Fruit fly (Drosophila melanogaster): ENCODE measurements around the gene PIG-H.

PIG-H gene

dm6 chr3R:8037896-8038295 lies 38.3 kb downstream of the PIG-H start (continued):
- TF ChIP-seq Hr3 (GFP tag; optimal IDR thresholded peaks at IDR 0.05) = no peak
- TF ChIP-seq CG1602 (GFP tag; optimal IDR thresholded peaks at IDR 0.05) = no peak
- no peak for TF ChIP-seq CG2129 (GFP tag; IDR thresholded peaks at IDR 0.05; ENCODE audit: partially characterized antibody)
- no peak for TF ChIP-seq run (tag; optimal IDR thresholded peaks at IDR 0.05)
- TF ChIP-seq CG4424 (GFP tag; optimal IDR thresholded peaks at IDR 0.05) = no peak
- peak; percentile 77 for TF ChIP-seq Blimp-1 (GFP tag; optimal IDR thresholded peaks at IDR 0.05)
- no peak; the same call in 1 of the 2 replicates for TF ChIP-seq ranshi (GFP tag; IDR thresholded peaks at IDR 0.05)
- no peak for TF ChIP-seq CG10654 (GFP tag; optimal IDR thresholded peaks at IDR 0.05)
- TF ChIP-seq CG2889 (GFP tag; IDR thresholded peaks at IDR 0.05) = no peak
- TF ChIP-seq Ets65A (GFP tag) = no peak
- no peak for TF ChIP-seq CG6683 (GFP tag; optimal IDR thresholded peaks at IDR 0.05)
- no peak for TF ChIP-seq ab (GFP tag; optimal IDR thresholded peaks at IDR 0.05)
- no peak; the same call in 2 of the 3 replicates for TF ChIP-seq B-H1 (GFP tag; IDR thresholded peaks at IDR 0.05)
- no peak for TF ChIP-seq br (optimal IDR thresholded peaks at IDR 0.05)
- no peak for TF ChIP-seq mam (GFP tag; optimal IDR thresholded peaks at IDR 0.05)
- no peak for TF ChIP-seq CG7357 (GFP tag; IDR thresholded peaks at IDR 0.05)
- TF ChIP-seq knrl (GFP tag; IDR thresholded peaks at IDR 0.05; ENCODE audit: partially characterized antibody) = no peak
- TF ChIP-seq dmrt11E (tag; optimal IDR thresholded peaks at IDR 0.05) = no peak
- TF ChIP-seq Gug (GFP tag; IDR thresholded peaks at IDR 0.05) = no peak
- TF ChIP-seq CG15601 (tag; optimal IDR thresholded peaks at IDR 0.05) = no peak
- no peak for TF ChIP-seq kay (GFP tag; optimal IDR thresholded peaks at IDR 0.05)
- TF ChIP-seq CG12391 (tag; optimal IDR thresholded peaks at IDR 0.05) = no peak
- no peak for TF ChIP-seq Max (GFP tag; optimal IDR thresholded peaks at IDR 0.05)
- 0 out of 2 replicates have a peak, but pooled peaks have one; percentile 30 for TF ChIP-seq ttk (GFP tag; IDR thresholded peaks at IDR 0.05)
- no peak for TF ChIP-seq CG7963 (GFP tag; IDR thresholded peaks at IDR 0.05; ENCODE audit: partially characterized antibody)
- TF ChIP-seq NC2β (GFP tag; optimal IDR thresholded peaks at IDR 0.05) = no peak
- TF ChIP-seq pnt (GFP tag; optimal IDR thresholded peaks at IDR 0.05) = no peak
- no peak for TF ChIP-seq CG7928 (GFP tag; optimal IDR thresholded peaks at IDR 0.05)
- TF ChIP-seq corto (GFP tag; optimal IDR thresholded peaks at IDR 0.05) = no peak
- no peak for TF ChIP-seq aop (GFP tag; IDR thresholded peaks at IDR 0.05)
- no peak for TF ChIP-seq CG12236 (GFP tag; optimal IDR thresholded peaks at IDR 0.05)
- no peak for TF ChIP-seq Atf3 (GFP tag; optimal IDR thresholded peaks at IDR 0.05)
- TF ChIP-seq CG12769 (tag; optimal IDR thresholded peaks at IDR 0.05) = no peak
- TF ChIP-seq CG18764 (GFP tag; optimal IDR thresholded peaks at IDR 0.05) = no peak
- TF ChIP-seq sisA (GFP tag; IDR thresholded peaks at IDR 0.05) = peak; percentile 41
- TF ChIP-seq tio (GFP tag; optimal IDR thresholded peaks at IDR 0.05) = no peak
- TF ChIP-seq ara (GFP tag; IDR thresholded peaks at IDR 0.05) = peak; percentile 43
- no peak for TF ChIP-seq CG6272 (GFP tag; IDR thresholded peaks at IDR 0.05)
- TF ChIP-seq ro (GFP tag; IDR thresholded peaks at IDR 0.05) = no peak
- no peak for TF ChIP-seq HmgZ (tag; optimal IDR thresholded peaks at IDR 0.05)
- TF ChIP-seq Side (GFP tag; optimal IDR thresholded peaks at IDR 0.05) = no peak
- no peak for TF ChIP-seq CG4617 (GFP tag; optimal IDR thresholded peaks at IDR 0.05; ENCODE audit: borderline replicate concordance)
- TF ChIP-seq Dll (GFP tag; IDR thresholded peaks at IDR 0.05; ENCODE audit: partially characterized antibody) = no peak
- TF ChIP-seq pho (GFP tag; optimal IDR thresholded peaks at IDR 0.05) = no peak
- no peak for TF ChIP-seq CG8924 (tag; optimal IDR thresholded peaks at IDR 0.05)
- TF ChIP-seq CG7745 (tag; optimal IDR thresholded peaks at IDR 0.05) = no peak
- TF ChIP-seq wor (GFP tag; IDR thresholded peaks at IDR 0.05) = no peak
- peak; percentile 9 for TF ChIP-seq unpg (GFP tag; optimal IDR thresholded peaks at IDR 0.05)
- no peak for TF ChIP-seq Deaf1 (tag; optimal IDR thresholded peaks at IDR 0.05)
- TF ChIP-seq CG16863 (GFP tag; optimal IDR thresholded peaks at IDR 0.05) = no peak
- TF ChIP-seq Nf-YB (GFP tag; optimal IDR thresholded peaks at IDR 0.05) = no peak
- no peak for TF ChIP-seq CG32532 (GFP tag; IDR thresholded peaks at IDR 0.05)
- TF ChIP-seq ssp (GFP tag; IDR thresholded peaks at IDR 0.05) = 0 out of 2 replicates have a peak, but pooled peaks have one; percentile 27

Data from whole organism, embryonic.